Worm (Caenorhabditis elegans) whole organism, L2 larva: ENCODE measurements around the gene srx-20.

Experiments
- R02D3.7 ChIP-seq: fragments of 150-350 bp; optimal IDR thresholded peaks from 2 replicates; lab custom pipeline; 2014; ENCODE audit warnings: missing biosample characterization, missing genetic modification characterization
- ZK546.5 ChIP-seq: sonication (generic microtip); optimal IDR thresholded peaks from 2 replicates; lab custom pipeline; 2017; ENCODE audit warnings: missing biosample characterization, missing genetic modification characterization
- ceh-16 ChIP-seq: fragments of 150-350 bp; optimal IDR thresholded peaks from 2 replicates; lab custom pipeline; 2014; ENCODE audit warnings: missing biosample characterization, missing genetic modification characterization
- egl-27 ChIP-seq: sonication (generic microtip); optimal IDR thresholded peaks from 3 replicates; lab custom pipeline; 2017; ENCODE audit warnings: missing biosample characterization, missing genetic modification reagents, missing genetic modification characterization
- fos-1 ChIP-seq: fragments of 150-350 bp; optimal IDR thresholded peaks from 2 replicates; lab custom pipeline; 2014; ENCODE audit warnings: missing biosample characterization, missing genetic modification characterization
- mdl-1 ChIP-seq, 2 experiments: fragments of 150-350 bp in 1 of 2; sonication (generic microtip) in 1 of 2; optimal IDR thresholded peaks; 2 replicates each; lab custom pipeline; 2017; ENCODE audit warnings: missing biosample characterization in 2 of 2, missing genetic modification characterization in 2 of 2
- nhr-11 ChIP-seq: fragments of 150-350 bp; optimal IDR thresholded peaks from 2 replicates; lab custom pipeline; 2014; ENCODE audit warnings: missing biosample characterization, missing genetic modification characterization
- sem-4 ChIP-seq: fragments of 150-350 bp; optimal IDR thresholded peaks from 2 replicates; lab custom pipeline; 2014; ENCODE audit warnings: missing biosample characterization, missing genetic modification reagents, missing genetic modification characterization
- sma-9 ChIP-seq, 2 experiments: fragments of 150-350 bp in 1 of 2; sonication (generic microtip) in 1 of 2; optimal IDR thresholded peaks; 2 replicates each; lab custom pipeline; 2014 to 2016; ENCODE audit warnings: missing genetic modification characterization in 2 of 2, mild to moderate bottlenecking in 1 of 2, missing biosample characterization in 1 of 2, missing compliant biosample characterization in 1 of 2, missing genetic modification reagents in 1 of 2, moderate library complexity in 1 of 2
- snpc-4 ChIP-seq: fragments of 150-350 bp; optimal IDR thresholded peaks from 2 replicates; lab custom pipeline; 2014; ENCODE audit warnings: missing biosample characterization, missing genetic modification characterization
- ztf-11 ChIP-seq: sonication (generic microtip); optimal IDR thresholded peaks from 2 replicates; lab custom pipeline; 2017; ENCODE audit warnings: missing biosample characterization, missing genetic modification characterization

DNA sequence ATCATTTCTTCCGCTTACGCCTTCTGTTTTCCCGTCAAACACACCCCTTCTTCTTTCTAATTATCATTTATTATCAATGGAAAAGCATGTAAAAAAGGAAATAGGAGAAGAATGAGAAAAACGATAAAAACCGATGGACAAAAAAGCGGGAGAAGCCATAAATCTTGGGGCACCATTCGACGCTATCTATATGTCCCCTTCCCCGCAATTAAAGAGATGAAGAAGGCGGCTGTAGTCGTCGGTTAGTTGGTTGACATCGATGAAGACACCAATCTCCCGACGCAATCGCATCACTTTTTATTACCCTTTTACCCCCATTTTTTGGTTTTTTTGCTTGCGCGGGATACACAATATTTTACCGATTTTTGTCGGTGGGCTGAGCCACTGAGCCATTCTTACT is 34.3 kb upstream of the srx-20 start:
- TF ChIP-seq ztf-11 (tag; lab: Kevin White, UChicago) = no peak
- no peak for TF ChIP-seq ZK546.5
- no peak for TF ChIP-seq snpc-4 (tag; lab: Kevin White, UChicago)
- no peak for TF ChIP-seq egl-27 (tag; lab: Kevin White, UChicago)
- peak; percentile 25 for TF ChIP-seq sem-4 (tag; lab: Kevin White, UChicago)
- TF ChIP-seq mdl-1 (tag; optimal IDR thresholded peaks at IDR 0.05; lab: Kevin White, UChicago) = no peak
- TF ChIP-seq nhr-11 (tag; lab: Kevin White, UChicago) = no peak
- TF ChIP-seq ceh-16 (tag; lab: Kevin White, UChicago) = no peak
- no peak for TF ChIP-seq R02D3.7 (tag; lab: Kevin White, UChicago)
- no peak for TF ChIP-seq sma-9 (GFP tag; optimal IDR thresholded peaks at IDR 0.05; lab: Kevin White, UChicago)
- no peak for TF ChIP-seq sma-9 (tag; optimal IDR thresholded peaks at IDR 0.05; lab: Kevin White, UChicago)
- no peak for TF ChIP-seq fos-1 (tag; lab: Kevin White, UChicago)
